Fruit fly (Drosophila melanogaster): ENCODE results near the gene CG7900.
"Not testable (repeated sequence)": the region's sequence is repeated elsewhere in the genome, so short reads cannot be mapped to it uniquely, and the experiment has no call there.

Gene CG7900

DNA sequence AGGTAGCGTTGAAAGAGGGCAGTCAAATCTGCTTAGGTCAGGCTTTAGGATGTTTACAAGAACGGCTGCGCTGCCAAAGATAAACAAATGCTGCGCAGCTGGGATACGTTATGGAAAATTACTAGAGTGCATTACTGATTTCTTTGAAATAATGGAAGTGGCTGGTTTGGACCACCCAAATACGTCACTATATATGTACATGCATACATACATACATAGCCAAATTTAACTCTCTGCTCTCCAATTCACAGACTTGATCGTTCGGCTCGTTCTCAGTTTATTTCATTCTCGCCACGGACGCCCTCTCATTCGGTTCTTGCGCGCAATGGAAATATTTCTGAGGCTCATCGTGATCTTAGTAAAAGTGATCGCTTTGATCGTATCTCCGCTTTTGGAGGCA is at the start of gene CG7900:
Gene CG7900, plus strand, starts transcription at position 301 of the 400 bp plus-strand sequence.
- TF ChIP-seq cg (GFP tag; optimal IDR thresholded peaks at IDR 0.05): peak; percentile 8
- TF ChIP-seq grn (GFP tag; optimal IDR thresholded peaks at IDR 0.05): peak; percentile 78
- peak; percentile 3 for TF ChIP-seq Deaf1 (tag; optimal IDR thresholded peaks at IDR 0.05)
- TF ChIP-seq Trl (optimal IDR thresholded peaks at IDR 0.05): peak in 1 of 2 experiments; percentile 2
- not testable (repeated sequence) for TF ChIP-seq Trl (GFP tag; optimal IDR thresholded peaks at IDR 0.05)

- not testable (repeated sequence) for TF ChIP-seq Xbp1 (GFP tag; optimal IDR thresholded peaks at IDR 0.05); CG32532 (GFP tag; IDR thresholded peaks at IDR 0.05); CG14014 (GFP tag; IDR thresholded peaks at IDR 0.05)
Measured at dm6 chr3R:8048867-8049266, 45.1 kb upstream of the CG7900 start, which contains the start of gene CG43618. CG43618 (plus strand) TSS chr3R:8049167.

DNA sequence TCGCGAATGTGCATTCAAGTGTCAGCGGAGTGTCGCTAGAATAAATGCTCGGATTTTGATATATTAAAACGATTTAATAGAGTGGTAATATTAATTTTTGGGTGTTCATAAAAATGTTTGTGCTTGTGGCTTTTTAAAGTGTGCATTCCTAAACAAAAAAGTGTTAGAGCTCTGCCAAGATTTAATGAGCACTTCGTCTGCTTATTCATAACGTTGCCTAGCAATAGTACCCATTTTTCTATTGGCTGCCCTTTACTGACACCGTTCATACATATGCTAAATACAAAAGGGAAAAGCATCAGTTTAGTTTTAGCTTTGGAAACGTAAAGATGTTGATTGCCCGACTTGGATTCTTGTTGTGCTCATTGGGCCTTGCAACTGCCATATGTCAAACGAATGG is 44.6 kb upstream of the CG7900 start, which contains the start of gene CG43061:
Gene CG43061, plus strand, starts transcription at position 301 of the 400 bp plus-strand sequence.
- TF ChIP-seq CG32532 (GFP tag; IDR thresholded peaks at IDR 0.05); CG3995 (GFP tag; optimal IDR thresholded peaks at IDR 0.05); sisA (GFP tag; IDR thresholded peaks at IDR 0.05): not testable (repeated sequence)

DNA sequence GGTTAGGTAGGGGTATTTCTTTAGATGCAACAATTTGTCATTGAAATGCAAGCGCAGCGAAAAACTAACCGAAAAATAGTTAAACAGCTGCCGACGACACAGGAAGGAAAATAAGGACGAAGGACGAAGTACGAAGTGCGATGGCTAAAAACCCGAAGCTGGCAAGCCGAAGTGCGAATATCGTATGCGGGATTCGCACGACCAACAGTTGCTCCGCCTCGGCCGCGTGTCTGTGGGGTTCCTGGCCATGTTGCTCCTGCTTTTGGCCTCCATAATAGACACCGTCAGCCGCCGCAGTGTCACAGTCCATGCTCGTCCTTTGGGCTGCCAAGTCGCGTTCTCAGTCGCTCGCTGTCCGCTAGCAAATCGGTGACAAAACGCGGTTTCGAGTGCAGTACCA is 34.9 kb upstream of the CG7900 start, which contains the start of gene mAChR-B:
Gene mAChR-B, plus strand, starts transcription at position 301 of the 400 bp plus-strand sequence.
- TF ChIP-seq CG8924 (tag; optimal IDR thresholded peaks at IDR 0.05) (no peak), CG6272 (GFP tag; IDR thresholded peaks at IDR 0.05) (0 out of 2 replicates have a peak, but pooled peaks have one; percentile 21), Deaf1 (tag; optimal IDR thresholded peaks at IDR 0.05) (peak; percentile 90), Spps (tag; optimal IDR thresholded peaks at IDR 0.05) (no peak), chinmo (GFP tag; IDR thresholded peaks at IDR 0.05; ENCODE audit: partially characterized antibody) (0 out of 4 replicates have a peak, but pooled peaks have one; percentile 23), scrt (GFP tag; optimal IDR thresholded peaks at IDR 0.05) (peak; percentile 0)

- no peak for TF ChIP-seq Lim3 (GFP tag; IDR thresholded peaks at IDR 0.05)
- no peak for TF ChIP-seq CG11398 (GFP tag; optimal IDR thresholded peaks at IDR 0.05)
- TF ChIP-seq CG31388 (GFP tag; optimal IDR thresholded peaks at IDR 0.05): no peak
- no peak for TF ChIP-seq Asciz (GFP tag; optimal IDR thresholded peaks at IDR 0.05)
- TF ChIP-seq CG6854 (GFP tag; optimal IDR thresholded peaks at IDR 0.05): no peak
- TF ChIP-seq cad (GFP tag; optimal IDR thresholded peaks at IDR 0.05): no peak
- TF ChIP-seq Hey (tag; optimal IDR thresholded peaks at IDR 0.05): no peak
- no peak for TF ChIP-seq CG6654 (GFP tag; optimal IDR thresholded peaks at IDR 0.05)
- TF ChIP-seq CrebB (tag; optimal IDR thresholded peaks at IDR 0.05): no peak
- TF ChIP-seq run (tag; optimal IDR thresholded peaks at IDR 0.05): no peak
- TF ChIP-seq CG3281 (GFP tag; optimal IDR thresholded peaks at IDR 0.05): peak; percentile 35
- no peak for TF ChIP-seq PHDP (tag; optimal IDR thresholded peaks at IDR 0.05)
- no peak for TF ChIP-seq Max (GFP tag; optimal IDR thresholded peaks at IDR 0.05)
- TF ChIP-seq Xbp1 (GFP tag; optimal IDR thresholded peaks at IDR 0.05): peak; percentile 25
- peak; percentile 54 for TF ChIP-seq dmrt99B (tag; optimal IDR thresholded peaks at IDR 0.05)
- TF ChIP-seq Vsx1 (GFP tag; optimal IDR thresholded peaks at IDR 0.05): no peak
- TF ChIP-seq BtbVII (GFP tag; optimal IDR thresholded peaks at IDR 0.05): peak; percentile 28
- no peak for TF ChIP-seq vnd (GFP tag; IDR thresholded peaks at IDR 0.05; ENCODE audit: partially characterized antibody)
- TF ChIP-seq nerfin-1 (tag; optimal IDR thresholded peaks at IDR 0.05): no peak
- no peak for TF ChIP-seq CG10959 (GFP tag; IDR thresholded peaks at IDR 0.05)
- TF ChIP-seq NK7.1 (GFP tag; optimal IDR thresholded peaks at IDR 0.05): no peak
- no peak for TF ChIP-seq shn (GFP tag; optimal IDR thresholded peaks at IDR 0.05)
- TF ChIP-seq CG11696 (GFP tag; IDR thresholded peaks at IDR 0.05): no peak
- no peak for TF ChIP-seq CG3065 (GFP tag; optimal IDR thresholded peaks at IDR 0.05)
- no peak for TF ChIP-seq CG2129 (GFP tag; IDR thresholded peaks at IDR 0.05; ENCODE audit: partially characterized antibody)
- TF ChIP-seq CG9215 (GFP tag; IDR thresholded peaks at IDR 0.05): no peak
- TF ChIP-seq pho (GFP tag; optimal IDR thresholded peaks at IDR 0.05): no peak
- no peak for TF ChIP-seq CG10209 (GFP tag; optimal IDR thresholded peaks at IDR 0.05)
- TF ChIP-seq zf30C (GFP tag; optimal IDR thresholded peaks at IDR 0.05): no peak
- TF ChIP-seq CG14441 (GFP tag; IDR thresholded peaks at IDR 0.05): 0 out of 2 replicates have a peak, but pooled peaks have one; percentile 13
Measured at dm6 chr3R:8072635-8073034, 21.3 kb upstream of the CG7900 start.

All from whole organism, embryonic.